Fruit fly (Drosophila melanogaster): ENCODE results near the gene Deaf1.

Gene Deaf1

dm6 chr3L:19870843-19871666 lies 53.1 kb downstream of the Deaf1 start, which contains the start of the genes Rab8 and Usp32 (continued):
- TF ChIP-seq Bgb (GFP tag; IDR thresholded peaks at IDR 0.05; ENCODE audit: partially characterized antibody) (peak; percentile 89), CG31441 (GFP tag; IDR thresholded peaks at IDR 0.05) (peak; percentile 54; the same call in 1 of the 2 replicates), lola (GFP tag; optimal IDR thresholded peaks at IDR 0.05) (peak in 1 of 3 experiments; percentile 4), CG31388 (GFP tag; optimal IDR thresholded peaks at IDR 0.05) (no peak), phol (tag; optimal IDR thresholded peaks at IDR 0.05) (peak; percentile 95), CG14667 (GFP tag; IDR thresholded peaks at IDR 0.05) (no peak), ato (GFP tag; IDR thresholded peaks at IDR 0.05; ENCODE audit: partially characterized antibody) (peak; percentile 82), grn (GFP tag; optimal IDR thresholded peaks at IDR 0.05) (peak; percentile 37), kah (GFP tag; optimal IDR thresholded peaks at IDR 0.05) (peak; percentile 8), Blimp-1 (GFP tag; optimal IDR thresholded peaks at IDR 0.05) (no peak), Antp (GFP tag; optimal IDR thresholded peaks at IDR 0.05) (peak; percentile 71), da (GFP tag; optimal IDR thresholded peaks at IDR 0.05) (peak; percentile 65), fu2 (GFP tag; optimal IDR thresholded peaks at IDR 0.05) (peak; percentile 31), Dip3 (GFP tag; optimal IDR thresholded peaks at IDR 0.05) (peak; percentile 68), CG18764 (GFP tag; optimal IDR thresholded peaks at IDR 0.05) (peak; percentile 34), vfl (GFP tag; optimal IDR thresholded peaks at IDR 0.05) (peak; percentile 62), br (optimal IDR thresholded peaks at IDR 0.05) (no peak), sob (GFP tag; IDR thresholded peaks at IDR 0.05) (peak; percentile 87), tll (GFP tag; optimal IDR thresholded peaks at IDR 0.05) (peak in 1 of 2 experiments; percentile 82), CG3838 (GFP tag; optimal IDR thresholded peaks at IDR 0.05) (no peak), Atf-2 (GFP tag; optimal IDR thresholded peaks at IDR 0.05) (peak; percentile 27), tap (tag; optimal IDR thresholded peaks at IDR 0.05) (no peak), CG13424 (tag; optimal IDR thresholded peaks at IDR 0.05) (peak; percentile 28), zfh2 (GFP tag; optimal IDR thresholded peaks at IDR 0.05) (peak; percentile 76), CG11093 (GFP tag; IDR thresholded peaks at IDR 0.05) (no peak), CG30403 (GFP tag; optimal IDR thresholded peaks at IDR 0.05) (peak; percentile 70), MTF-1 (GFP tag; optimal IDR thresholded peaks at IDR 0.05; ENCODE audit: borderline replicate concordance) (peak; percentile 44), vvl (GFP tag; IDR thresholded peaks at IDR 0.05) (peak; percentile 77), ab (GFP tag; optimal IDR thresholded peaks at IDR 0.05) (no peak), CTCF (GFP tag; optimal IDR thresholded peaks at IDR 0.05) (no peak), CHES-1-like (GFP tag; optimal IDR thresholded peaks at IDR 0.05) (peak; percentile 86), repo (GFP tag; optimal IDR thresholded peaks at IDR 0.05) (peak; percentile 81), Oaz (GFP tag; IDR thresholded peaks at IDR 0.05) (no peak), Dp (GFP tag; optimal IDR thresholded peaks at IDR 0.05) (peak; percentile 43), CG11696 (GFP tag; IDR thresholded peaks at IDR 0.05) (no peak), hb (GFP tag; IDR thresholded peaks at IDR 0.05; ENCODE audit: partially characterized antibody) (peak; percentile 81), CG3281 (GFP tag; optimal IDR thresholded peaks at IDR 0.05) (peak; percentile 75), CG34224 (GFP tag; IDR thresholded peaks at IDR 0.05; ENCODE audit: partially characterized antibody) (peak; percentile 86), eyg (GFP tag; optimal IDR thresholded peaks at IDR 0.05) (peak; percentile 23), chn (GFP tag; optimal IDR thresholded peaks at IDR 0.05) (peak; percentile 61), pb (GFP tag; optimal IDR thresholded peaks at IDR 0.05) (peak; percentile 69), Stat92E (GFP tag; optimal IDR thresholded peaks at IDR 0.05) (peak in 1 of 3 experiments; percentile 33), CG11695 (GFP tag; IDR thresholded peaks at IDR 0.05) (no peak), nerfin-1 (tag; optimal IDR thresholded peaks at IDR 0.05) (peak; percentile 74), CG14965 (GFP tag; optimal IDR thresholded peaks at IDR 0.05; ENCODE audit: borderline replicate concordance) (no peak), CG7372 (GFP tag; IDR thresholded peaks at IDR 0.05) (no peak), Xrp1 (GFP tag; IDR thresholded peaks at IDR 0.05) (peak; percentile 60), CG31365 (tag; optimal IDR thresholded peaks at IDR 0.05) (peak; percentile 21), Hr51 (GFP tag; optimal IDR thresholded peaks at IDR 0.05) (peak in 1 of 2 experiments; percentile 69)

Measured in whole organism, embryonic.